Fruit fly (Drosophila melanogaster) whole organism, embryonic: ENCODE results near the gene hang.

ENCODE experiments used
- Abd-B ChIP-seq: fragments of 200-800 bp; sonication (Bioruptor generic); optimal IDR thresholded peaks from 2 replicates; lab custom pipeline; 2018; ENCODE audit warnings: missing biosample characterization, mild to moderate bottlenecking, missing genetic modification characterization, moderate library complexity
- Atf3 ChIP-seq: fragments of 200-800 bp; sonication (Bioruptor generic); optimal IDR thresholded peaks from 3 replicates; lab custom pipeline; 2016; ENCODE audit warnings: missing biosample characterization, missing genetic modification characterization
- BEAF-32 ChIP-seq: fragments of 200-800 bp; sonication (Bioruptor generic); optimal IDR thresholded peaks from 3 replicates; lab custom pipeline; 2017; ENCODE audit warnings: missing biosample characterization, missing genetic modification characterization, mild to moderate bottlenecking, moderate library complexity, missing genetic modification reagents
- C15 ChIP-seq: fragments of 200-800 bp; sonication (Bioruptor generic); IDR thresholded peaks from 3 replicates; pipeline ENCODE4 v1.3.6; 2022; ENCODE audit warnings: missing biosample characterization, missing genetic modification characterization
- CG10959 ChIP-seq: fragments of 200-800 bp; sonication (Bioruptor generic); IDR thresholded peaks from 2 replicates; pipeline ENCODE4 v1.3.6; 2022; ENCODE audit warnings: missing biosample characterization, missing genetic modification characterization
- CG11085 ChIP-seq: fragments of 200-800 bp; sonication (Bioruptor generic); IDR thresholded peaks from 2 replicates; pipeline ENCODE4 v1.3.6; 2022; ENCODE audit warnings: missing biosample characterization, missing genetic modification characterization
- CG11696 ChIP-seq: fragments of 200-800 bp; sonication (Bioruptor generic); IDR thresholded peaks from 2 replicates; pipeline ENCODE4 v1.3.6; 2022; ENCODE audit warnings: missing biosample characterization, missing genetic modification characterization
- CG12659 ChIP-seq: fragments of 200-800 bp; sonication (Bioruptor generic); optimal IDR thresholded peaks from 3 replicates; lab custom pipeline; 2017; ENCODE audit warnings: mild to moderate bottlenecking, missing biosample characterization, missing genetic modification reagents, missing genetic modification characterization
- CG15479 ChIP-seq: fragments of 200-800 bp; sonication (Bioruptor generic); optimal IDR thresholded peaks from 3 replicates; lab custom pipeline; 2019; ENCODE audit warnings: missing biosample characterization, mild to moderate bottlenecking, missing genetic modification characterization, moderate library complexity
- CG16779 ChIP-seq: fragments of 200-800 bp; sonication (Bioruptor generic); IDR thresholded peaks from 2 replicates; pipeline ENCODE4 v1.3.6; 2022; ENCODE audit warnings: missing biosample characterization, missing genetic modification characterization
- CG2120 ChIP-seq: fragments of 200-800 bp; sonication (Bioruptor generic); optimal IDR thresholded peaks from 3 replicates; lab custom pipeline; 2016; ENCODE audit warnings: missing biosample characterization, missing genetic modification characterization
- CG2199 ChIP-seq: fragments of 200-800 bp; sonication (Bioruptor generic); IDR thresholded peaks from 3 replicates; pipeline ENCODE4 v1.3.6; 2022; ENCODE audit warnings: missing biosample characterization, missing genetic modification characterization
- CG2889 ChIP-seq: fragments of 200-800 bp; sonication (Bioruptor generic); IDR thresholded peaks from 3 replicates; pipeline ENCODE4 v1.3.6; 2022; ENCODE audit warnings: missing biosample characterization, missing genetic modification characterization
- CG4617 ChIP-seq: fragments of 200-800 bp; sonication (Bioruptor generic); optimal IDR thresholded peaks from 3 replicates; lab custom pipeline; 2016; ENCODE audit warnings: missing biosample characterization, missing genetic modification characterization, borderline replicate concordance
- CG5953 ChIP-seq: fragments of 200-800 bp; sonication (Bioruptor generic); IDR thresholded peaks from 2 replicates; pipeline ENCODE4 v1.3.6; 2022; ENCODE audit warnings: missing biosample characterization, missing genetic modification characterization
- CG6175 ChIP-seq: fragments of 200-800 bp; sonication (Bioruptor generic); IDR thresholded peaks from 3 replicates; pipeline ENCODE4 v1.3.6; 2022; ENCODE audit warnings: missing biosample characterization, missing genetic modification characterization
- CG6689 ChIP-seq: fragments of 200-800 bp; sonication (Bioruptor generic); IDR thresholded peaks from 2 replicates; pipeline ENCODE4 v1.3.6; 2022; ENCODE audit warnings: missing biosample characterization, missing genetic modification characterization
- CG9727 ChIP-seq: fragments of 200-800 bp; sonication (Bioruptor generic); optimal IDR thresholded peaks from 3 replicates; lab custom pipeline; 2017; ENCODE audit warnings: missing biosample characterization, mild to moderate bottlenecking, missing genetic modification characterization
- D ChIP-seq, 2 experiments: fragments of 200-800 bp in 1 of 2; fragments of >200 bp in 1 of 2; sonication (Bioruptor generic) in 1 of 2; optimal IDR thresholded peaks; 2 replicates in 1 of 2; 3 replicates in 1 of 2; lab custom pipeline; 2017; ENCODE audit warnings: mild to moderate bottlenecking in 1 of 2, missing biosample characterization in 1 of 2, missing genetic modification characterization in 1 of 2, missing genetic modification reagents in 1 of 2
- D19B ChIP-seq: fragments of 200-800 bp; sonication (Bioruptor generic); optimal IDR thresholded peaks from 2 replicates; lab custom pipeline; 2017; ENCODE audit warnings: missing biosample characterization, mild to moderate bottlenecking, missing genetic modification characterization
- Dbx ChIP-seq: fragments of 200-800 bp; sonication (Bioruptor generic); IDR thresholded peaks from 3 replicates; pipeline ENCODE4 v1.3.6; 2022; ENCODE audit warnings: missing biosample characterization, missing genetic modification characterization
- Dek ChIP-seq: fragments of 200-800 bp; sonication (Bioruptor generic); optimal IDR thresholded peaks from 3 replicates; lab custom pipeline; 2019; ENCODE audit warnings: missing biosample characterization, mild to moderate bottlenecking, missing genetic modification characterization, moderate library complexity
- Fer3 ChIP-seq: fragments of 200-800 bp; sonication (Bioruptor generic); optimal IDR thresholded peaks from 2 replicates; lab custom pipeline; 2018; ENCODE audit warnings: missing biosample characterization, mild to moderate bottlenecking, missing genetic modification characterization, moderate library complexity
- H15 ChIP-seq: fragments of 200-800 bp; sonication (Bioruptor generic); IDR thresholded peaks from 3 replicates; pipeline ENCODE4 v1.3.6; 2022; ENCODE audit warnings: missing biosample characterization, missing genetic modification characterization
- H2.0 ChIP-seq: fragments of 200-800 bp; sonication (Bioruptor generic); IDR thresholded peaks from 2 replicates; pipeline ENCODE4 v1.3.6; 2022; ENCODE audit warnings: missing biosample characterization, missing genetic modification characterization
- MBD-R2 ChIP-seq: fragments of 200-800 bp; sonication (Bioruptor generic); IDR thresholded peaks from 2 replicates; pipeline ENCODE4 v1.3.6; 2022; ENCODE audit warnings: missing biosample characterization, missing genetic modification characterization
- Neu2 ChIP-seq: fragments of 200-800 bp; sonication (Bioruptor generic); optimal IDR thresholded peaks from 3 replicates; lab custom pipeline; 2016; ENCODE audit warnings: missing biosample characterization, missing genetic modification characterization, borderline replicate concordance
- Oaz ChIP-seq: fragments of 200-800 bp; sonication (Bioruptor generic); IDR thresholded peaks from 2 replicates; pipeline ENCODE4 v1.3.6; 2022; ENCODE audit warnings: missing biosample characterization, missing genetic modification characterization
- ab ChIP-seq: fragments of 200-800 bp; sonication (Bioruptor generic); optimal IDR thresholded peaks from 2 replicates; lab custom pipeline; 2016; ENCODE audit warnings: missing biosample characterization, missing genetic modification characterization
- bab2 ChIP-seq: fragments of 200-800 bp; sonication (Bioruptor generic); optimal IDR thresholded peaks from 2 replicates; lab custom pipeline; 2016; ENCODE audit warnings: missing biosample characterization, missing genetic modification characterization
- br ChIP-seq: fragments of >200 bp; optimal IDR thresholded peaks from 2 replicates; lab custom pipeline; 2017
- chn ChIP-seq: fragments of 200-800 bp; sonication (Bioruptor generic); optimal IDR thresholded peaks from 2 replicates; lab custom pipeline; 2016; ENCODE audit warnings: missing biosample characterization, missing genetic modification characterization
- crol ChIP-seq: fragments of 200-800 bp; sonication (Bioruptor generic); IDR thresholded peaks from 2 replicates; pipeline ENCODE4 v1.3.6; 2022; ENCODE audit warnings: missing biosample characterization, missing genetic modification characterization
- da ChIP-seq: fragments of 200-800 bp; sonication (Bioruptor generic); optimal IDR thresholded peaks from 2 replicates; lab custom pipeline; 2016; ENCODE audit warnings: missing biosample characterization, missing genetic modification characterization
- eyg ChIP-seq: fragments of 200-800 bp; sonication (Bioruptor generic); optimal IDR thresholded peaks from 3 replicates; lab custom pipeline; 2016; ENCODE audit warnings: missing biosample characterization, missing genetic modification characterization
- h ChIP-seq: fragments of >200 bp; optimal IDR thresholded peaks from 2 replicates; lab custom pipeline; 2017
- ind ChIP-seq: fragments of 200-800 bp; sonication (Bioruptor generic); optimal IDR thresholded peaks from 3 replicates; lab custom pipeline; 2016; ENCODE audit warnings: missing biosample characterization, missing genetic modification characterization
- insv ChIP-seq, 2 experiments: fragments of 200-800 bp; sonication (Bioruptor generic); optimal IDR thresholded peaks; 3 replicates each; lab custom pipeline; 2016 to 2018; ENCODE audit warnings: missing biosample characterization in 2 of 2, missing genetic modification characterization in 2 of 2
- knrl ChIP-seq: fragments of 200-800 bp; sonication (Bioruptor generic); IDR thresholded peaks from 3 replicates; pipeline ENCODE4 v1.3.6; 2022; ENCODE audit warnings: missing biosample characterization, missing genetic modification characterization; ENCODE audit not compliant: partially characterized antibody
- lola ChIP-seq, 3 experiments: fragments of >200 bp in 2 of 3; fragments of 200-800 bp in 1 of 3; sonication (Bioruptor generic) in 1 of 3; optimal IDR thresholded peaks; 2 replicates each; lab custom pipeline; 2017 to 2019; ENCODE audit warnings: missing biosample characterization in 3 of 3, missing genetic modification characterization in 3 of 3, mild to moderate bottlenecking in 1 of 3, moderate library complexity in 1 of 3
- mld ChIP-seq: fragments of 200-800 bp; sonication (Bioruptor generic); IDR thresholded peaks from 3 replicates; pipeline ENCODE4 v1.3.6; 2022; ENCODE audit warnings: missing biosample characterization, missing genetic modification characterization; ENCODE audit not compliant: partially characterized antibody
- pros ChIP-seq: fragments of 200-800 bp; sonication (Bioruptor generic); optimal IDR thresholded peaks from 3 replicates; lab custom pipeline; 2019; ENCODE audit warnings: missing biosample characterization, mild to moderate bottlenecking, missing genetic modification characterization, moderate library complexity
- scrt ChIP-seq: fragments of 200-800 bp; sonication (Bioruptor generic); optimal IDR thresholded peaks from 2 replicates; lab custom pipeline; 2018; ENCODE audit warnings: missing biosample characterization, mild to moderate bottlenecking, missing genetic modification characterization, moderate library complexity
- sd ChIP-seq: fragments of 200-800 bp; sonication (Bioruptor generic); optimal IDR thresholded peaks from 3 replicates; lab custom pipeline; 2018; ENCODE audit warnings: missing biosample characterization, mild to moderate bottlenecking, missing genetic modification characterization, moderate library complexity
- sna ChIP-seq: fragments of 200-800 bp; sonication (Bioruptor generic); IDR thresholded peaks from 2 replicates; pipeline ENCODE4 v1.3.6; 2022; ENCODE audit warnings: missing biosample characterization, missing genetic modification characterization; ENCODE audit not compliant: partially characterized antibody
- stc ChIP-seq: fragments of 200-800 bp; sonication (Bioruptor generic); IDR thresholded peaks from 2 replicates; pipeline ENCODE4 v1.3.6; 2022; ENCODE audit warnings: missing biosample characterization, missing genetic modification characterization
- tup ChIP-seq: fragments of 200-800 bp; sonication (Bioruptor generic); optimal IDR thresholded peaks from 2 replicates; lab custom pipeline; 2016; ENCODE audit warnings: missing biosample characterization, mild to moderate bottlenecking, missing genetic modification characterization, moderate library complexity
- twi ChIP-seq: fragments of 200-800 bp; optimal IDR thresholded peaks from 2 replicates; lab custom pipeline; 2019; ENCODE audit warnings: missing biosample characterization, mild to moderate bottlenecking, missing genetic modification characterization, moderate library complexity
- zen ChIP-seq: fragments of 200-800 bp; sonication (Bioruptor generic); optimal IDR thresholded peaks from 3 replicates; lab custom pipeline; 2018; ENCODE audit warnings: missing biosample characterization, mild to moderate bottlenecking, missing genetic modification characterization, moderate library complexity

Gene hang

DNA sequence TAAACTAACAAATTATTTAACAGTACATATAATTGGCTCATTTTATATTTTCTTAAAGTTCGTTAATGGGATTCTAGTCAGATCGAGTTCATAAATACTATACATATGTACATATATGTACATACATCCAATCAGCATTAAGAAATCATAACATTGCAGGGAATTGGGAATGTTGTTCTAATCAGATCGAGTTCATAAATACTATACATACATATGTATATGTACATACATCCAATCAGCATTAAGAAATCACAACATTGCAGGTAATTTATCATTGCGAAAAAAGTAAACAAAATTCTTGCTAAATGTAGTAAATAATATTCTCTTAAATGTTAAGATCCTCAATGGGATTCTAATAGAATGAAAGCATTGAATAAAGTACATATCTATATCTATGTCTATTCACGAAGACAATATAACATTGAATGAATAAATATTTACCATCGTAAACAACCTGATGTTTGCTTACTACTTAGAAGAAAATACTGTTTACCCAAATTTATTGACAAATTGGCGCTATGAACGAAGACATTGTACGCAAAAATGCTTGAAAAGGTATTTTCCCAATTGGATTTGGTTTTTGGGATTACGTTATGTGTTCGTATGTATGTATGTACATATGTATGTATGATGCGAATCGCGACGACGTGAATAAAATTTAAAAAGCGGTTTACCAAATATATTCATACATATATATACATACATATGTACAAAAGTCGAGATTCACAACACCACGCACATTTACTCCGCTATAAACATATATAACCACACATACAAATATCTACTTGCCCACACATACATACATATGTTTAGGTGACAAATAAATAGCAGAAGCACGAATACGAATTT lies 38.7 kb upstream of the hang start (continued):
- TF ChIP-seq sd = peak; percentile 81
- TF ChIP-seq Fer3 (tag; lab: Kevin White, UChicago) = peak; percentile 92
- peak; percentile 79 for TF ChIP-seq CG12659 (GFP tag; lab: Kevin White, UChicago)
- peak; percentile 52 for TF ChIP-seq D19B
- peak; percentile 38 for TF ChIP-seq pros (GFP tag; lab: Kevin White, UChicago)
- peak; percentile 71; the same call in 1 of the 2 replicates for TF ChIP-seq stc (GFP tag; lab: Robert Waterston, UW)
- TF ChIP-seq chn (GFP tag; lab: Kevin White, UChicago) = no peak
- TF ChIP-seq h (lab: Kevin White, UChicago) = no peak
- TF ChIP-seq ab (GFP tag; lab: Kevin White, UChicago) = no peak
- TF ChIP-seq bab2 (GFP tag; lab: Kevin White, UChicago) = peak; percentile 74
- TF ChIP-seq CG5953 (GFP tag; lab: Robert Waterston, UW) = no peak
- TF ChIP-seq Abd-B (GFP tag; lab: Kevin White, UChicago) = no peak
- no peak for TF ChIP-seq CG6689 (GFP tag; lab: Robert Waterston, UW)
- TF ChIP-seq Atf3 (GFP tag; lab: Kevin White, UChicago) = no peak
- no peak; the same call in 1 of the 2 replicates for TF ChIP-seq MBD-R2 (GFP tag; lab: Robert Waterston, UW)
- TF ChIP-seq crol (GFP tag; lab: Robert Waterston, UW) = no peak
- peak; percentile 70; the same call in 1 of the 2 replicates for TF ChIP-seq CG16779 (GFP tag; lab: Robert Waterston, UW)
- peak; percentile 54 for TF ChIP-seq twi (tag; lab: Kevin White, UChicago)
- no peak for TF ChIP-seq H15
- TF ChIP-seq CG2199 (GFP tag; lab: Robert Waterston, UW) = no peak
- 0 out of 3 replicates have a peak, but pooled peaks have one; percentile 25 for TF ChIP-seq CG2889 (GFP tag; lab: Robert Waterston, UW)
- peak; percentile 46 for TF ChIP-seq eyg (GFP tag; lab: Kevin White, UChicago)
- TF ChIP-seq da (GFP tag; lab: Kevin White, UChicago) = no peak
- no peak for TF ChIP-seq ind (GFP tag; lab: Kevin White, UChicago)
- TF ChIP-seq BEAF-32 = no peak
- peak; percentile 64; the same call in 1 of the 3 replicates for TF ChIP-seq C15 (GFP tag; lab: Robert Waterston, UW)
- TF ChIP-seq Dbx (GFP tag; lab: Robert Waterston, UW) = peak; percentile 78; the same call in 2 of the 3 replicates
- no peak for TF ChIP-seq Dek (tag; lab: Kevin White, UChicago)
- no peak for TF ChIP-seq knrl
- TF ChIP-seq sna (GFP tag; lab: Robert Waterston, UW) = no peak
- TF ChIP-seq insv (GFP tag; optimal IDR thresholded peaks at IDR 0.05; lab: Kevin White, UChicago) = peak; percentile 42 to 97
- no peak for TF ChIP-seq CG4617
- no peak for TF ChIP-seq Oaz (GFP tag; lab: Robert Waterston, UW)
- no peak for TF ChIP-seq mld (GFP tag; lab: Robert Waterston, UW)
- peak; percentile 76 for TF ChIP-seq CG2120 (GFP tag; lab: Kevin White, UChicago)
- TF ChIP-seq H2.0 = no peak
- TF ChIP-seq scrt (GFP tag; lab: Kevin White, UChicago) = peak; percentile 80
- TF ChIP-seq Neu2 = no peak
- peak; percentile 46 for TF ChIP-seq zen (tag; lab: Kevin White, UChicago)
- TF ChIP-seq D (optimal IDR thresholded peaks at IDR 0.05; lab: Kevin White, UChicago) = no peak
- TF ChIP-seq D (GFP tag; optimal IDR thresholded peaks at IDR 0.05; lab: Kevin White, UChicago) = peak; percentile 60
- TF ChIP-seq br (lab: Kevin White, UChicago) = no peak
- peak in 1 of 3 experiments; percentile 71 for TF ChIP-seq lola (GFP tag; optimal IDR thresholded peaks at IDR 0.05; lab: Kevin White, UChicago)
- TF ChIP-seq CG6175 (GFP tag; lab: Robert Waterston, UW) = no peak
- peak; percentile 76 for TF ChIP-seq CG9727 (GFP tag; lab: Kevin White, UChicago)
- TF ChIP-seq tup (GFP tag; lab: Kevin White, UChicago) = peak; percentile 49
- TF ChIP-seq CG11085 (GFP tag; lab: Robert Waterston, UW) = peak; percentile 30; the same call in 1 of the 2 replicates
- TF ChIP-seq CG11696 (GFP tag; lab: Robert Waterston, UW) = no peak
- no peak for TF ChIP-seq CG10959
- peak; percentile 67 for TF ChIP-seq CG15479 (GFP tag; lab: Kevin White, UChicago)
